Fruit fly (Drosophila melanogaster) whole organism, embryonic: Measurements from ENCODE around the gene CG43658.
A peak's percentile ranks its signal among the peaks of the same experiment; 100 is the strongest.

Experiments
- Adf1 ChIP-seq: fragments of 200-800 bp; sonication (Bioruptor generic); IDR thresholded peaks from 2 replicates; pipeline ENCODE4 v1.3.6; 2022; ENCODE audit warnings: missing biosample characterization, missing genetic modification characterization
- Aef1 ChIP-seq: fragments of 200-800 bp; sonication (Bioruptor generic); IDR thresholded peaks from 3 replicates; pipeline ENCODE4 v1.3.6; 2022; ENCODE audit warnings: missing biosample characterization, missing genetic modification characterization
- Atf6 ChIP-seq: fragments of 200-800 bp; sonication (Bioruptor generic); IDR thresholded peaks from 2 replicates; pipeline ENCODE4 v1.3.6; 2022; ENCODE audit warnings: missing biosample characterization, missing genetic modification characterization
- CG11723 ChIP-seq: fragments of 200-800 bp; sonication (Bioruptor generic); optimal IDR thresholded peaks from 2 replicates; lab custom pipeline; 2017; ENCODE audit warnings: missing biosample characterization, mild to moderate bottlenecking, missing genetic modification characterization
- CG12744 ChIP-seq: fragments of 200-800 bp; sonication (Bioruptor generic); optimal IDR thresholded peaks from 2 replicates; lab custom pipeline; 2016; ENCODE audit warnings: missing biosample characterization, missing genetic modification characterization
- CG1602 ChIP-seq: fragments of 200-800 bp; sonication (Bioruptor generic); optimal IDR thresholded peaks from 3 replicates; lab custom pipeline; 2016; ENCODE audit warnings: missing biosample characterization, missing genetic modification characterization
- CG16813 ChIP-seq: fragments of 200-800 bp; sonication (Bioruptor generic); IDR thresholded peaks from 3 replicates; pipeline ENCODE4 v1.3.6; 2022; ENCODE audit warnings: missing biosample characterization, missing genetic modification characterization; ENCODE audit not compliant: partially characterized antibody
- CG16815 ChIP-seq: fragments of 200-800 bp; sonication (Bioruptor generic); optimal IDR thresholded peaks from 3 replicates; lab custom pipeline; 2017; ENCODE audit warnings: missing biosample characterization, mild to moderate bottlenecking, missing genetic modification characterization
- CG17359 ChIP-seq: fragments of 200-800 bp; sonication (Bioruptor generic); optimal IDR thresholded peaks from 3 replicates; lab custom pipeline; 2018; ENCODE audit warnings: missing biosample characterization, mild to moderate bottlenecking, missing genetic modification characterization, moderate library complexity
- CG18599 ChIP-seq: fragments of 200-800 bp; sonication (Bioruptor generic); optimal IDR thresholded peaks from 3 replicates; lab custom pipeline; 2017; ENCODE audit warnings: missing biosample characterization, missing genetic modification characterization, mild to moderate bottlenecking, moderate library complexity, missing genetic modification reagents
- CG2120 ChIP-seq: fragments of 200-800 bp; sonication (Bioruptor generic); optimal IDR thresholded peaks from 3 replicates; lab custom pipeline; 2016; ENCODE audit warnings: missing biosample characterization, missing genetic modification characterization
- CG31224 ChIP-seq: fragments of 200-800 bp; sonication (Bioruptor generic); IDR thresholded peaks from 2 replicates; pipeline ENCODE4 v1.3.6; 2022; ENCODE audit warnings: missing biosample characterization, missing genetic modification characterization
- CG31388 ChIP-seq: fragments of 200-800 bp; sonication (Bioruptor generic); optimal IDR thresholded peaks from 2 replicates; lab custom pipeline; 2016; ENCODE audit warnings: missing biosample characterization, missing genetic modification characterization
- CG3726 ChIP-seq: fragments of 200-800 bp; sonication (Bioruptor generic); IDR thresholded peaks from 3 replicates; pipeline ENCODE4, ENCODE4 v1.3.6; 2022; ENCODE audit warnings: missing biosample characterization, missing genetic modification characterization
- CG4328 ChIP-seq: fragments of 200-800 bp; sonication (Bioruptor generic); optimal IDR thresholded peaks from 3 replicates; lab custom pipeline; 2017; ENCODE audit warnings: missing biosample characterization, missing genetic modification reagents, missing genetic modification characterization
- CG4360 ChIP-seq: fragments of 200-800 bp; sonication (Bioruptor generic); IDR thresholded peaks from 2 replicates; pipeline ENCODE4 v1.3.6; 2022; ENCODE audit warnings: missing biosample characterization, missing genetic modification characterization
- CG4820 ChIP-seq: fragments of 200-800 bp; sonication (Bioruptor generic); optimal IDR thresholded peaks from 3 replicates; lab custom pipeline; 2016; ENCODE audit warnings: missing biosample characterization, missing genetic modification characterization
- CG4854 ChIP-seq: fragments of 200-800 bp; sonication (Bioruptor generic); optimal IDR thresholded peaks from 2 replicates; lab custom pipeline; 2016; ENCODE audit warnings: missing biosample characterization, missing genetic modification characterization, inconsistent platforms
- CG5953 ChIP-seq: fragments of 200-800 bp; sonication (Bioruptor generic); IDR thresholded peaks from 2 replicates; pipeline ENCODE4 v1.3.6; 2022; ENCODE audit warnings: missing biosample characterization, missing genetic modification characterization
- CG9727 ChIP-seq: fragments of 200-800 bp; sonication (Bioruptor generic); optimal IDR thresholded peaks from 3 replicates; lab custom pipeline; 2017; ENCODE audit warnings: missing biosample characterization, mild to moderate bottlenecking, missing genetic modification characterization
- CG9876 ChIP-seq: fragments of 200-800 bp; sonication (Bioruptor generic); optimal IDR thresholded peaks from 2 replicates; lab custom pipeline; 2016; ENCODE audit warnings: missing biosample characterization, missing genetic modification characterization
- Hey ChIP-seq: fragments of 200-800 bp; sonication (Bioruptor generic); optimal IDR thresholded peaks from 3 replicates; lab custom pipeline; 2018; ENCODE audit warnings: missing biosample characterization, mild to moderate bottlenecking, missing genetic modification characterization
- Oaz ChIP-seq: fragments of 200-800 bp; sonication (Bioruptor generic); IDR thresholded peaks from 2 replicates; pipeline ENCODE4 v1.3.6; 2022; ENCODE audit warnings: missing biosample characterization, missing genetic modification characterization
- Scr ChIP-seq: fragments of 200-800 bp; sonication (Bioruptor generic); IDR thresholded peaks from 2 replicates; pipeline ENCODE4 v1.3.6; 2022; ENCODE audit warnings: missing biosample characterization, missing genetic modification characterization; ENCODE audit not compliant: partially characterized antibody
- Sry-δ ChIP-seq: fragments of 200-800 bp; sonication (Bioruptor generic); optimal IDR thresholded peaks from 2 replicates; lab custom pipeline; 2016; ENCODE audit warnings: missing biosample characterization, missing genetic modification characterization
- Ssrp ChIP-seq: fragments of 200-800 bp; sonication (Bioruptor generic); optimal IDR thresholded peaks from 2 replicates; lab custom pipeline; 2018; ENCODE audit warnings: missing biosample characterization, mild to moderate bottlenecking, missing genetic modification characterization, moderate library complexity
- Stat92E ChIP-seq, 3 experiments: fragments of >200 bp in 2 of 3; fragments of 200-800 bp in 1 of 3; sonication (Bioruptor generic) in 1 of 3; optimal IDR thresholded peaks; 2 replicates each; lab custom pipeline; 2017 to 2019; ENCODE audit warnings: missing biosample characterization in 3 of 3, missing genetic modification characterization in 3 of 3, mild to moderate bottlenecking in 1 of 3, moderate library complexity in 1 of 3
- az2 ChIP-seq: fragments of 200-800 bp; sonication (Bioruptor generic); optimal IDR thresholded peaks from 3 replicates; lab custom pipeline; 2016; ENCODE audit warnings: missing biosample characterization, missing genetic modification characterization
- cato ChIP-seq: fragments of 200-800 bp; sonication (Bioruptor generic); optimal IDR thresholded peaks from 2 replicates; lab custom pipeline; 2016; ENCODE audit warnings: missing biosample characterization, missing genetic modification characterization, borderline replicate concordance
- chinmo ChIP-seq: fragments of 200-800 bp; sonication (Bioruptor generic); IDR thresholded peaks from 4 replicates; pipeline ENCODE4 v1.3.6; 2022; ENCODE audit warnings: missing biosample characterization, missing genetic modification characterization; ENCODE audit not compliant: partially characterized antibody
- crc ChIP-seq: fragments of 200-800 bp; sonication (Bioruptor generic); optimal IDR thresholded peaks from 2 replicates; lab custom pipeline; 2016; ENCODE audit warnings: missing biosample characterization, missing genetic modification characterization
- crp ChIP-seq, 2 experiments: fragments of 200-800 bp; sonication (Bioruptor generic); optimal IDR thresholded peaks; 2 replicates in 1 of 2; 3 replicates in 1 of 2; lab custom pipeline; 2017; ENCODE audit warnings: missing biosample characterization in 2 of 2, missing genetic modification characterization in 2 of 2, mild to moderate bottlenecking in 1 of 2, moderate library complexity in 1 of 2
- cwo ChIP-seq: fragments of 200-800 bp; sonication (Bioruptor generic); optimal IDR thresholded peaks from 3 replicates; lab custom pipeline; 2017; ENCODE audit warnings: missing biosample characterization, missing genetic modification characterization, mild to moderate bottlenecking, moderate library complexity, missing genetic modification reagents
- dimm ChIP-seq: fragments of 200-800 bp; sonication (Bioruptor generic); IDR thresholded peaks from 2 replicates; pipeline ENCODE4 v1.3.6; 2022; ENCODE audit warnings: missing biosample characterization, missing genetic modification characterization
- ems ChIP-seq: fragments of 200-800 bp; sonication (Bioruptor generic); optimal IDR thresholded peaks from 3 replicates; lab custom pipeline; 2016; ENCODE audit warnings: missing biosample characterization, missing genetic modification characterization
- fd64A ChIP-seq: fragments of 200-800 bp; sonication (Bioruptor generic); optimal IDR thresholded peaks from 3 replicates; lab custom pipeline; 2018; ENCODE audit warnings: missing biosample characterization, mild to moderate bottlenecking, missing genetic modification characterization
- gcm ChIP-seq: fragments of 200-800 bp; sonication (Bioruptor generic); optimal IDR thresholded peaks from 2 replicates; lab custom pipeline; 2019; ENCODE audit warnings: missing biosample characterization, mild to moderate bottlenecking, missing genetic modification characterization, moderate library complexity
- gem ChIP-seq: fragments of 200-800 bp; sonication (Bioruptor generic); optimal IDR thresholded peaks from 2 replicates; lab custom pipeline; 2019; ENCODE audit warnings: missing biosample characterization, mild to moderate bottlenecking, missing genetic modification characterization, moderate library complexity
- grau ChIP-seq: fragments of 200-800 bp; optimal IDR thresholded peaks from 3 replicates; lab custom pipeline; 2019; ENCODE audit warnings: missing biosample characterization, mild to moderate bottlenecking, missing genetic modification characterization, moderate library complexity
- hb ChIP-seq: fragments of 200-800 bp; sonication (Bioruptor generic); IDR thresholded peaks from 3 replicates; pipeline ENCODE4 v1.3.6; 2022; ENCODE audit warnings: missing biosample characterization, missing genetic modification characterization; ENCODE audit not compliant: partially characterized antibody
- hbn ChIP-seq: fragments of 200-800 bp; sonication (Bioruptor generic); IDR thresholded peaks from 2 replicates; pipeline ENCODE4 v1.3.6; 2022; ENCODE audit warnings: missing biosample characterization, missing genetic modification characterization; ENCODE audit not compliant: partially characterized antibody
- jumu ChIP-seq: fragments of 200-800 bp; sonication (Bioruptor generic); optimal IDR thresholded peaks from 3 replicates; lab custom pipeline; 2016; ENCODE audit warnings: missing biosample characterization, missing genetic modification characterization
- nom ChIP-seq: fragments of 200-800 bp; sonication (Bioruptor generic); optimal IDR thresholded peaks from 2 replicates; lab custom pipeline; 2017; ENCODE audit warnings: missing biosample characterization, missing genetic modification characterization, mild to moderate bottlenecking, moderate library complexity, missing genetic modification reagents
- odd ChIP-seq: fragments of 200-800 bp; sonication (Bioruptor generic); optimal IDR thresholded peaks from 2 replicates; lab custom pipeline; 2017; ENCODE audit warnings: missing biosample characterization, mild to moderate bottlenecking, missing genetic modification characterization
- onecut ChIP-seq: fragments of 200-800 bp; sonication (Bioruptor generic); IDR thresholded peaks from 2 replicates; pipeline ENCODE4 v1.3.6; 2022; ENCODE audit warnings: missing biosample characterization, missing genetic modification characterization
- pb ChIP-seq: fragments of 200-800 bp; sonication (Bioruptor generic); optimal IDR thresholded peaks from 3 replicates; lab custom pipeline; 2016; ENCODE audit warnings: missing biosample characterization, missing genetic modification characterization
- scrt ChIP-seq: fragments of 200-800 bp; sonication (Bioruptor generic); optimal IDR thresholded peaks from 2 replicates; lab custom pipeline; 2018; ENCODE audit warnings: missing biosample characterization, mild to moderate bottlenecking, missing genetic modification characterization, moderate library complexity
- sna ChIP-seq: fragments of 200-800 bp; sonication (Bioruptor generic); IDR thresholded peaks from 2 replicates; pipeline ENCODE4 v1.3.6; 2022; ENCODE audit warnings: missing biosample characterization, missing genetic modification characterization; ENCODE audit not compliant: partially characterized antibody
- stwl ChIP-seq: fragments of 200-800 bp; sonication (Bioruptor generic); optimal IDR thresholded peaks from 3 replicates; lab custom pipeline; 2018; ENCODE audit warnings: missing biosample characterization, mild to moderate bottlenecking, missing genetic modification characterization, moderate library complexity

The CG43658 gene

dm6 chrX:17423310-17423945, 137.6 kb downstream of the CG43658 start, which contains the start of gene ENGase (continued):
- TF ChIP-seq Hey (tag; lab: Kevin White, UChicago): no peak
- peak; percentile 30 to 86 for TF ChIP-seq crp (GFP tag; optimal IDR thresholded peaks at IDR 0.05; lab: Kevin White, UChicago)
- no peak for TF ChIP-seq az2 (GFP tag; lab: Kevin White, UChicago)
- no peak for TF ChIP-seq crc (GFP tag; lab: Kevin White, UChicago)
- no peak for TF ChIP-seq CG1602
- TF ChIP-seq chinmo (GFP tag; lab: Robert Waterston, UW): no peak
- TF ChIP-seq Stat92E (GFP tag; optimal IDR thresholded peaks at IDR 0.05; lab: Kevin White, UChicago): no peak
- no peak for TF ChIP-seq nom (GFP tag; lab: Kevin White, UChicago)
- TF ChIP-seq cwo (GFP tag; lab: Kevin White, UChicago): no peak
- TF ChIP-seq CG11723 (GFP tag; lab: Kevin White, UChicago): no peak
- no peak for TF ChIP-seq CG9727 (GFP tag; lab: Kevin White, UChicago)
- peak; percentile 71 for TF ChIP-seq scrt
- TF ChIP-seq onecut: no peak
- no peak for TF ChIP-seq CG4328
- no peak for TF ChIP-seq CG16815
- TF ChIP-seq CG4854 (GFP tag; lab: Kevin White, UChicago): no peak
- TF ChIP-seq pb (GFP tag; lab: Kevin White, UChicago): peak; percentile 36
- TF ChIP-seq CG16813 (GFP tag; lab: Robert Waterston, UW): no peak
- no peak for TF ChIP-seq CG9876 (GFP tag; lab: Kevin White, UChicago)
- no peak for TF ChIP-seq jumu (GFP tag; lab: Kevin White, UChicago)
- peak; percentile 14 for TF ChIP-seq CG18599
- no peak for TF ChIP-seq CG17359 (tag; lab: Kevin White, UChicago)
- no peak for TF ChIP-seq CG31224
- no peak for TF ChIP-seq CG5953 (GFP tag; lab: Robert Waterston, UW)
- no peak for TF ChIP-seq dimm
- TF ChIP-seq Adf1: no peak
- TF ChIP-seq fd64A (GFP tag; lab: Kevin White, UChicago): no peak
- TF ChIP-seq Atf6 (GFP tag; lab: Robert Waterston, UW): no peak

- TF ChIP-seq Scr (GFP tag; lab: Robert Waterston, UW) (peak; percentile 29; the same call in 1 of the 2 replicates), Sry-δ (GFP tag; lab: Kevin White, UChicago) (peak; percentile 26), CG4820 (GFP tag; lab: Kevin White, UChicago) (no peak), CG4854 (GFP tag; lab: Kevin White, UChicago) (no peak), gem (tag; lab: Kevin White, UChicago) (no peak), cato (GFP tag; lab: Kevin White, UChicago) (no peak), CG31388 (GFP tag; lab: Kevin White, UChicago) (no peak), sna (GFP tag; lab: Robert Waterston, UW) (no peak), CG4360 (GFP tag; lab: Robert Waterston, UW) (no peak), odd (no peak), Oaz (GFP tag; lab: Robert Waterston, UW) (no peak), nom (GFP tag; lab: Kevin White, UChicago) (no peak), hbn (no peak), Aef1 (GFP tag; lab: Robert Waterston, UW) (no peak), Ssrp (tag; lab: Kevin White, UChicago) (no peak), grau (tag; lab: Kevin White, UChicago) (no peak), gcm (GFP tag; lab: Kevin White, UChicago) (no peak), CG3726 (GFP tag; lab: Robert Waterston, UW) (no peak), CG16813 (GFP tag; lab: Robert Waterston, UW) (no peak), stwl (tag; lab: Kevin White, UChicago) (peak; percentile 86), CG2120 (no peak), hb (GFP tag; lab: Robert Waterston, UW) (no peak), CG12744 (GFP tag; lab: Kevin White, UChicago) (no peak), CG5953 (GFP tag; lab: Robert Waterston, UW) (no peak), ems (GFP tag; lab: Kevin White, UChicago) (no peak)
Observed at dm6 chrX:17421987-17422386, 139.0 kb downstream of the CG43658 start, which contains the start of gene CG8611. TSS of gene CG8611 (minus strand) at chrX:17422145.
